Fruit fly (Drosophila melanogaster) whole organism, prepupa: Measurements from ENCODE around the gene CG15525.

Experiments used
- Blimp-1 ChIP-seq: fragments of 200-800 bp; sonication (Bioruptor generic); optimal IDR thresholded peaks from 3 replicates; lab custom pipeline; 2017; ENCODE audit warnings: missing biosample characterization, missing genetic modification characterization, mild to moderate bottlenecking, moderate library complexity, missing genetic modification reagents
- CG10631 ChIP-seq: fragments of 200-800 bp; sonication (Bioruptor generic); optimal IDR thresholded peaks from 2 replicates; lab custom pipeline; 2016; ENCODE audit warnings: missing biosample characterization, missing genetic modification characterization
- CG10669 ChIP-seq: fragments of 200-800 bp; sonication (Bioruptor generic); optimal IDR thresholded peaks from 3 replicates; lab custom pipeline; 2018; ENCODE audit warnings: missing biosample characterization, mild to moderate bottlenecking, missing genetic modification characterization, moderate library complexity
- CG11294 ChIP-seq: fragments of 200-800 bp; sonication (Bioruptor generic); IDR thresholded peaks from 2 replicates; pipeline ENCODE4 v1.3.6; 2022; ENCODE audit warnings: missing biosample characterization, missing genetic modification characterization
- CG15336 ChIP-seq: fragments of 200-800 bp; sonication (Bioruptor generic); IDR thresholded peaks from 2 replicates; pipeline ENCODE4 v1.3.6; 2022; ENCODE audit warnings: missing biosample characterization, missing genetic modification characterization
- CG31627 ChIP-seq: fragments of 200-800 bp; sonication (Bioruptor generic); optimal IDR thresholded peaks from 3 replicates; lab custom pipeline; 2016; ENCODE audit warnings: missing biosample characterization, missing genetic modification characterization
- CG32006 ChIP-seq: fragments of 200-800 bp; sonication (Bioruptor generic); optimal IDR thresholded peaks from 3 replicates; lab custom pipeline; 2017; ENCODE audit warnings: missing biosample characterization, mild to moderate bottlenecking, missing genetic modification characterization
- CG34406 ChIP-seq: fragments of 200-800 bp; sonication (Bioruptor generic); optimal IDR thresholded peaks from 3 replicates; lab custom pipeline; 2016; ENCODE audit warnings: missing biosample characterization, missing genetic modification characterization
- CG3919 ChIP-seq: fragments of 200-800 bp; sonication (Bioruptor generic); optimal IDR thresholded peaks from 3 replicates; lab custom pipeline; 2016; ENCODE audit warnings: missing biosample characterization, missing genetic modification characterization
- CG4318 ChIP-seq: fragments of 200-800 bp; sonication (Bioruptor generic); optimal IDR thresholded peaks from 3 replicates; lab custom pipeline; 2017; ENCODE audit warnings: missing biosample characterization, mild to moderate bottlenecking, missing genetic modification characterization
- CG6163 ChIP-seq: fragments of 200-800 bp; sonication (Bioruptor generic); IDR thresholded peaks from 3 replicates; pipeline ENCODE4 v1.3.6; 2022; ENCODE audit warnings: missing biosample characterization, missing genetic modification characterization
- CG6792 ChIP-seq: fragments of 200-800 bp; sonication (Bioruptor generic); optimal IDR thresholded peaks from 3 replicates; lab custom pipeline; 2016; ENCODE audit warnings: missing biosample characterization, missing genetic modification characterization
- CG7368 ChIP-seq: fragments of 200-800 bp; sonication (Bioruptor generic); optimal IDR thresholded peaks from 3 replicates; lab custom pipeline; 2016; ENCODE audit warnings: missing biosample characterization, missing genetic modification characterization
- CG8119 ChIP-seq: fragments of 200-800 bp; sonication (Bioruptor generic); IDR thresholded peaks from 3 replicates; pipeline ENCODE4 v1.3.6; 2022; ENCODE audit warnings: missing biosample characterization, missing genetic modification characterization
- CG8319 ChIP-seq: fragments of 200-800 bp; sonication (Bioruptor generic); optimal IDR thresholded peaks from 3 replicates; lab custom pipeline; 2016; ENCODE audit warnings: missing biosample characterization, missing genetic modification characterization
- CG9139 ChIP-seq: fragments of 200-800 bp; sonication (Bioruptor generic); optimal IDR thresholded peaks from 3 replicates; lab custom pipeline; 2017; ENCODE audit warnings: missing biosample characterization, mild to moderate bottlenecking, missing genetic modification characterization
- Eip75B ChIP-seq: fragments of 200-800 bp; sonication (Bioruptor generic); optimal IDR thresholded peaks from 3 replicates; lab custom pipeline; 2016; ENCODE audit warnings: missing biosample characterization, missing genetic modification characterization
- Eip78C ChIP-seq: fragments of 200-800 bp; sonication (Bioruptor generic); peaks from one replicate; lab custom pipeline; 2016; ENCODE audit warnings: missing biosample characterization, missing genetic modification characterization
- Eip93F ChIP-seq: fragments of 200-800 bp; sonication (Bioruptor generic); optimal IDR thresholded peaks from 2 replicates; lab custom pipeline; 2016; ENCODE audit warnings: missing biosample characterization, mild to moderate bottlenecking, missing genetic modification characterization
- Ets21C ChIP-seq: fragments of 200-800 bp; sonication (Bioruptor generic); optimal IDR thresholded peaks from 3 replicates; lab custom pipeline; 2016; ENCODE audit warnings: missing biosample characterization, missing genetic modification characterization
- Ets96B ChIP-seq: fragments of 200-800 bp; optimal IDR thresholded peaks from 2 replicates; lab custom pipeline; 2019; ENCODE audit warnings: missing biosample characterization, mild to moderate bottlenecking, missing genetic modification characterization, moderate library complexity
- Hr39 ChIP-seq: fragments of 200-800 bp; sonication (Bioruptor generic); optimal IDR thresholded peaks from 2 replicates; lab custom pipeline; 2016; ENCODE audit warnings: missing biosample characterization, missing genetic modification characterization
- Hr4 ChIP-seq: fragments of 200-800 bp; sonication (Bioruptor generic); optimal IDR thresholded peaks from 3 replicates; lab custom pipeline; 2016; ENCODE audit warnings: missing biosample characterization, missing genetic modification characterization
- Met ChIP-seq: fragments of 200-800 bp; sonication (Bioruptor generic); optimal IDR thresholded peaks from 3 replicates; lab custom pipeline; 2016; ENCODE audit warnings: missing biosample characterization, missing genetic modification characterization
- OdsH ChIP-seq: fragments of 200-800 bp; sonication (Bioruptor generic); optimal IDR thresholded peaks from 3 replicates; lab custom pipeline; 2016; ENCODE audit warnings: missing biosample characterization, missing genetic modification characterization
- Smox ChIP-seq: fragments of 200-800 bp; sonication (Bioruptor generic); optimal IDR thresholded peaks from 3 replicates; lab custom pipeline; 2016; ENCODE audit warnings: missing biosample characterization, missing genetic modification characterization
- Sox102F ChIP-seq: fragments of 200-800 bp; sonication (Bioruptor generic); optimal IDR thresholded peaks from 2 replicates; lab custom pipeline; 2016; ENCODE audit warnings: missing biosample characterization, mild to moderate bottlenecking, missing genetic modification characterization
- Sox15 ChIP-seq: fragments of 200-800 bp; sonication (Bioruptor generic); optimal IDR thresholded peaks from 3 replicates; lab custom pipeline; 2016; ENCODE audit warnings: missing biosample characterization, missing genetic modification characterization
- acj6 ChIP-seq: fragments of 200-800 bp; sonication (Bioruptor generic); optimal IDR thresholded peaks from 3 replicates; lab custom pipeline; 2016; ENCODE audit warnings: missing biosample characterization, missing genetic modification characterization
- cyc ChIP-seq: fragments of 200-800 bp; sonication (Bioruptor generic); optimal IDR thresholded peaks from 3 replicates; lab custom pipeline; 2016; ENCODE audit warnings: missing biosample characterization, missing genetic modification characterization
- dac ChIP-seq: fragments of 200-800 bp; sonication (Bioruptor generic); optimal IDR thresholded peaks from 2 replicates; lab custom pipeline; 2017; ENCODE audit warnings: missing biosample characterization, mild to moderate bottlenecking, missing genetic modification characterization
- dsx ChIP-seq: fragments of 200-800 bp; optimal IDR thresholded peaks from 3 replicates; lab custom pipeline; 2019; ENCODE audit warnings: missing biosample characterization, mild to moderate bottlenecking, missing genetic modification characterization, moderate library complexity; ENCODE audit not compliant: poor library complexity, severe bottlenecking
- eg ChIP-seq: fragments of 200-800 bp; sonication (Bioruptor generic); IDR thresholded peaks from 3 replicates; pipeline ENCODE4 v1.3.6; 2022; ENCODE audit warnings: missing biosample characterization, missing genetic modification characterization
- fd59A ChIP-seq: fragments of 200-800 bp; sonication (Bioruptor generic); optimal IDR thresholded peaks from 2 replicates; lab custom pipeline; 2017; ENCODE audit warnings: missing biosample characterization, mild to moderate bottlenecking, missing genetic modification characterization, missing genetic modification reagents
- fd85E ChIP-seq: fragments of 200-800 bp; sonication (Bioruptor generic); optimal IDR thresholded peaks from 3 replicates; lab custom pipeline; 2016; ENCODE audit warnings: missing biosample characterization, missing genetic modification characterization
- fkh ChIP-seq: fragments of 200-800 bp; sonication (Bioruptor generic); optimal IDR thresholded peaks from 3 replicates; lab custom pipeline; 2017; ENCODE audit warnings: missing biosample characterization, mild to moderate bottlenecking, missing genetic modification characterization, moderate library complexity
- lz ChIP-seq: fragments of 200-800 bp; sonication (Bioruptor generic); optimal IDR thresholded peaks from 3 replicates; lab custom pipeline; 2016; ENCODE audit warnings: missing biosample characterization, missing genetic modification characterization
- net ChIP-seq: fragments of 200-800 bp; sonication (Bioruptor generic); optimal IDR thresholded peaks from 3 replicates; lab custom pipeline; 2016; ENCODE audit warnings: missing biosample characterization, missing genetic modification characterization
- pdm3 ChIP-seq: fragments of 200-800 bp; sonication (Bioruptor generic); optimal IDR thresholded peaks from 3 replicates; lab custom pipeline; 2016; ENCODE audit warnings: missing biosample characterization, missing genetic modification characterization
- spab ChIP-seq: fragments of 200-800 bp; sonication (Bioruptor generic); optimal IDR thresholded peaks from 2 replicates; lab custom pipeline; 2017; ENCODE audit warnings: missing biosample characterization, mild to moderate bottlenecking, missing genetic modification characterization, missing genetic modification reagents
- ss ChIP-seq, 2 experiments: fragments of 200-800 bp; sonication (Bioruptor generic); optimal IDR thresholded peaks; 2 replicates in 1 of 2; 3 replicates in 1 of 2; lab custom pipeline; 2017 to 2018; ENCODE audit warnings: mild to moderate bottlenecking in 2 of 2, missing biosample characterization in 2 of 2, missing genetic modification characterization in 2 of 2, moderate library complexity in 1 of 2
- svp ChIP-seq: fragments of 200-800 bp; sonication (Bioruptor generic); peaks from one replicate; lab custom pipeline; 2016; ENCODE audit warnings: missing biosample characterization, missing genetic modification characterization
- topi ChIP-seq: fragments of 200-800 bp; sonication (Bioruptor generic); optimal IDR thresholded peaks from 3 replicates; lab custom pipeline; 2016; ENCODE audit warnings: missing biosample characterization, missing genetic modification characterization
- vri ChIP-seq: fragments of 200-800 bp; sonication (Bioruptor generic); optimal IDR thresholded peaks from 3 replicates; lab custom pipeline; 2016; ENCODE audit warnings: missing biosample characterization, mild to moderate bottlenecking, missing genetic modification characterization

The CG15525 gene

dm6 chr3R:29978595-29978994 is 18.9 kb downstream of the CG15525 start:
- TF ChIP-seq CG32006 (GFP tag; lab: Kevin White, UChicago) (peak; percentile 10), eg (GFP tag; lab: Robert Waterston, UW) (no peak), CG3919 (GFP tag; lab: Kevin White, UChicago) (peak; percentile 8), topi (GFP tag; lab: Kevin White, UChicago) (peak; percentile 20), CG10631 (peak; percentile 1), spab (GFP tag; lab: Kevin White, UChicago) (no peak), fkh (GFP tag; lab: Kevin White, UChicago) (no peak), CG9139 (GFP tag; lab: Kevin White, UChicago) (no peak), net (GFP tag; lab: Kevin White, UChicago) (no peak), ss (GFP tag; optimal IDR thresholded peaks at IDR 0.05; lab: Kevin White, UChicago) (no peak), CG7368 (GFP tag; lab: Kevin White, UChicago) (no peak), pdm3 (peak; percentile 14), CG6163 (GFP tag; lab: Robert Waterston, UW) (peak; percentile 49; the same call in 2 of the 3 replicates), CG31627 (GFP tag; lab: Kevin White, UChicago) (peak; percentile 17), CG6792 (peak; percentile 4), OdsH (GFP tag; lab: Kevin White, UChicago) (peak; percentile 20), Hr4 (GFP tag; lab: Kevin White, UChicago) (no peak), Sox15 (no peak), CG8319 (GFP tag; lab: Kevin White, UChicago) (no peak), vri (no peak), CG11294 (GFP tag; lab: Robert Waterston, UW) (no peak), Blimp-1 (GFP tag; lab: Kevin White, UChicago) (no peak), svp (GFP tag; lab: Kevin White, UChicago) (peak; percentile 71), dsx (GFP tag; lab: Kevin White, UChicago) (no peak), dac (GFP tag; lab: Kevin White, UChicago) (no peak), CG10669 (peak; percentile 27), CG4318 (no peak), Sox102F (GFP tag; lab: Kevin White, UChicago) (peak; percentile 22), cyc (GFP tag; lab: Kevin White, UChicago) (peak; percentile 16), Eip93F (GFP tag; lab: Kevin White, UChicago) (no peak), acj6 (peak; percentile 26), CG8119 (GFP tag; lab: Robert Waterston, UW) (no peak), fd85E (no peak), Hr39 (GFP tag; lab: Kevin White, UChicago) (peak; percentile 31), Smox (GFP tag; lab: Kevin White, UChicago) (no peak), Eip75B (GFP tag; lab: Kevin White, UChicago) (peak; percentile 1), fd59A (GFP tag; lab: Kevin White, UChicago) (peak; percentile 4), CG34406 (GFP tag; lab: Kevin White, UChicago) (peak; percentile 0), Met (GFP tag; lab: Kevin White, UChicago) (peak; percentile 9), Ets21C (GFP tag; lab: Kevin White, UChicago) (no peak), Eip78C (GFP tag; lab: Kevin White, UChicago) (peak; percentile 69), CG15336 (GFP tag; lab: Robert Waterston, UW) (no peak), Ets96B (peak; percentile 30), lz (GFP tag; lab: Kevin White, UChicago) (no peak)
